Fruit fly (Drosophila melanogaster) whole organism, embryonic: ENCODE measurements around the gene saturn.

Experiments used
- Atf6 ChIP-seq: fragments of 200-800 bp; sonication (Bioruptor generic); IDR thresholded peaks from 2 replicates; pipeline ENCODE4 v1.3.6; 2022; ENCODE audit warnings: missing biosample characterization, missing genetic modification characterization
- CG10274 ChIP-seq: fragments of 200-800 bp; sonication (Bioruptor generic); optimal IDR thresholded peaks from 3 replicates; lab custom pipeline; 2017; ENCODE audit warnings: missing biosample characterization, mild to moderate bottlenecking, missing genetic modification characterization
- CG12659 ChIP-seq: fragments of 200-800 bp; sonication (Bioruptor generic); optimal IDR thresholded peaks from 3 replicates; lab custom pipeline; 2017; ENCODE audit warnings: mild to moderate bottlenecking, missing biosample characterization, missing genetic modification reagents, missing genetic modification characterization
- CG13775 ChIP-seq: fragments of 200-800 bp; sonication (Bioruptor generic); optimal IDR thresholded peaks from 3 replicates; lab custom pipeline; 2017; ENCODE audit warnings: missing biosample characterization, mild to moderate bottlenecking, missing genetic modification characterization
- CG16813 ChIP-seq: fragments of 200-800 bp; sonication (Bioruptor generic); IDR thresholded peaks from 3 replicates; pipeline ENCODE4 v1.3.6; 2022; ENCODE audit warnings: missing biosample characterization, missing genetic modification characterization; ENCODE audit not compliant: partially characterized antibody
- CG16815 ChIP-seq: fragments of 200-800 bp; sonication (Bioruptor generic); optimal IDR thresholded peaks from 3 replicates; lab custom pipeline; 2017; ENCODE audit warnings: missing biosample characterization, mild to moderate bottlenecking, missing genetic modification characterization
- CG17359 ChIP-seq: fragments of 200-800 bp; sonication (Bioruptor generic); optimal IDR thresholded peaks from 3 replicates; lab custom pipeline; 2018; ENCODE audit warnings: missing biosample characterization, mild to moderate bottlenecking, missing genetic modification characterization, moderate library complexity
- CG17802 ChIP-seq: fragments of 200-800 bp; sonication (Bioruptor generic); optimal IDR thresholded peaks from 2 replicates; lab custom pipeline; 2018; ENCODE audit warnings: missing biosample characterization, mild to moderate bottlenecking, missing genetic modification characterization, moderate library complexity
- CG18476 ChIP-seq: fragments of 200-800 bp; sonication (Bioruptor generic); optimal IDR thresholded peaks from 2 replicates; lab custom pipeline; 2016; ENCODE audit warnings: missing biosample characterization, mild to moderate bottlenecking, missing genetic modification characterization
- CG18599 ChIP-seq: fragments of 200-800 bp; sonication (Bioruptor generic); optimal IDR thresholded peaks from 3 replicates; lab custom pipeline; 2017; ENCODE audit warnings: missing biosample characterization, missing genetic modification characterization, mild to moderate bottlenecking, moderate library complexity, missing genetic modification reagents
- CG34376 ChIP-seq: fragments of 200-800 bp; sonication (Bioruptor generic); optimal IDR thresholded peaks from 2 replicates; lab custom pipeline; 2018; ENCODE audit warnings: missing biosample characterization, mild to moderate bottlenecking, missing genetic modification characterization
- CG42726 ChIP-seq: fragments of 200-800 bp; sonication (Bioruptor generic); IDR thresholded peaks from 2 replicates; pipeline ENCODE4 v1.3.6; 2022; ENCODE audit warnings: missing biosample characterization, missing genetic modification characterization; ENCODE audit not compliant: partially characterized antibody
- CG6854 ChIP-seq: fragments of 200-800 bp; sonication (Bioruptor generic); optimal IDR thresholded peaks from 3 replicates; lab custom pipeline; 2017; ENCODE audit warnings: missing biosample characterization, mild to moderate bottlenecking, missing genetic modification characterization
- CG7271 ChIP-seq: fragments of 200-800 bp; sonication (Bioruptor generic); optimal IDR thresholded peaks from 2 replicates; lab custom pipeline; 2018; ENCODE audit warnings: missing biosample characterization, mild to moderate bottlenecking, missing genetic modification characterization, moderate library complexity
- CG7928 ChIP-seq: fragments of 200-800 bp; sonication (Bioruptor generic); optimal IDR thresholded peaks from 2 replicates; lab custom pipeline; 2017; ENCODE audit warnings: missing biosample characterization, mild to moderate bottlenecking, missing genetic modification characterization
- CG8089 ChIP-seq: fragments of 200-800 bp; sonication (Bioruptor generic); optimal IDR thresholded peaks from 3 replicates; lab custom pipeline; 2016; ENCODE audit warnings: missing biosample characterization, missing genetic modification characterization
- CG8290 ChIP-seq, 3 experiments: fragments of 200-800 bp; sonication (Bioruptor generic); optimal IDR thresholded peaks; 2 replicates each; lab custom pipeline; 2016 to 2019; ENCODE audit warnings: missing biosample characterization in 3 of 3, missing genetic modification characterization in 3 of 3, mild to moderate bottlenecking in 2 of 3, moderate library complexity in 1 of 3
- CG8944 ChIP-seq: fragments of 200-800 bp; sonication (Bioruptor generic); optimal IDR thresholded peaks from 3 replicates; lab custom pipeline; 2016; ENCODE audit warnings: missing biosample characterization, missing genetic modification characterization
- CG9215 ChIP-seq: fragments of 200-800 bp; sonication (Bioruptor generic); IDR thresholded peaks from 2 replicates; pipeline ENCODE4 v1.3.6; 2022; ENCODE audit warnings: missing biosample characterization, missing genetic modification characterization
- CTCF ChIP-seq: fragments of 200-800 bp; sonication (Bioruptor generic); optimal IDR thresholded peaks from 2 replicates; lab custom pipeline; 2017; ENCODE audit warnings: missing biosample characterization, mild to moderate bottlenecking, missing genetic modification characterization, moderate library complexity
- Chrac-16 ChIP-seq: fragments of 200-800 bp; sonication (Bioruptor generic); optimal IDR thresholded peaks from 3 replicates; lab custom pipeline; 2016; ENCODE audit warnings: missing biosample characterization, missing genetic modification characterization
- Dad ChIP-seq: fragments of 200-800 bp; sonication (Bioruptor generic); optimal IDR thresholded peaks from 3 replicates; lab custom pipeline; 2016; ENCODE audit warnings: missing biosample characterization, missing genetic modification characterization
- Dref ChIP-seq: fragments of 200-800 bp; sonication (Bioruptor generic); IDR thresholded peaks from 2 replicates; pipeline ENCODE4 v1.3.6; 2022; ENCODE audit warnings: missing biosample characterization, missing genetic modification characterization
- E2f2 ChIP-seq: fragments of 200-800 bp; sonication (Bioruptor generic); IDR thresholded peaks from 2 replicates; pipeline ENCODE4 v1.3.6; 2022; ENCODE audit warnings: missing biosample characterization, missing genetic modification characterization
- Elba2 ChIP-seq: fragments of 200-800 bp; sonication (Bioruptor generic); optimal IDR thresholded peaks from 3 replicates; lab custom pipeline; 2016; ENCODE audit warnings: missing biosample characterization, missing genetic modification characterization
- Hr51 ChIP-seq, 2 experiments: fragments of 200-800 bp; sonication (Bioruptor generic); optimal IDR thresholded peaks; 2 replicates in 1 of 2; 3 replicates in 1 of 2; lab custom pipeline; 2016 to 2018; ENCODE audit warnings: missing biosample characterization in 2 of 2, missing genetic modification characterization in 2 of 2, mild to moderate bottlenecking in 1 of 2, moderate library complexity in 1 of 2
- Kr ChIP-seq: fragments of 200-800 bp; sonication (Bioruptor generic); optimal IDR thresholded peaks from 2 replicates; lab custom pipeline; 2017; ENCODE audit warnings: missing biosample characterization, mild to moderate bottlenecking, missing genetic modification characterization
- Lhr ChIP-seq: fragments of 200-800 bp; sonication (Bioruptor generic); optimal IDR thresholded peaks from 3 replicates; lab custom pipeline; 2017; ENCODE audit warnings: mild to moderate bottlenecking, missing biosample characterization, missing genetic modification reagents, missing genetic modification characterization
- Mrtf ChIP-seq: fragments of 200-800 bp; sonication (Bioruptor generic); IDR thresholded peaks from 3 replicates; pipeline ENCODE4 v1.3.6; 2022; ENCODE audit warnings: missing biosample characterization, missing genetic modification characterization
- Ravus ChIP-seq: fragments of 200-800 bp; sonication (Bioruptor generic); IDR thresholded peaks from 2 replicates; pipeline ENCODE4 v1.3.6; 2022; ENCODE audit warnings: missing biosample characterization, missing genetic modification characterization
- Spps ChIP-seq: fragments of 200-800 bp; sonication (Bioruptor generic); optimal IDR thresholded peaks from 2 replicates; lab custom pipeline; 2018; ENCODE audit warnings: missing biosample characterization, mild to moderate bottlenecking, missing genetic modification characterization
- Sry-β ChIP-seq: fragments of 200-800 bp; sonication (Bioruptor generic); optimal IDR thresholded peaks from 2 replicates; lab custom pipeline; 2018; ENCODE audit warnings: missing biosample characterization, mild to moderate bottlenecking, missing genetic modification characterization, moderate library complexity
- Sry-δ ChIP-seq: fragments of 200-800 bp; sonication (Bioruptor generic); optimal IDR thresholded peaks from 2 replicates; lab custom pipeline; 2016; ENCODE audit warnings: missing biosample characterization, missing genetic modification characterization
- Xbp1 ChIP-seq: fragments of 200-800 bp; sonication (Bioruptor generic); optimal IDR thresholded peaks from 3 replicates; lab custom pipeline; 2016; ENCODE audit warnings: missing biosample characterization, mild to moderate bottlenecking, missing genetic modification characterization
- ap ChIP-seq: fragments of 200-800 bp; sonication (Bioruptor generic); IDR thresholded peaks from 2 replicates; pipeline ENCODE4 v1.3.6; 2022; ENCODE audit warnings: missing biosample characterization, missing genetic modification characterization
- bcd ChIP-seq: fragments of 200-800 bp; sonication (Bioruptor generic); optimal IDR thresholded peaks from 2 replicates; lab custom pipeline; 2017; ENCODE audit warnings: missing biosample characterization, mild to moderate bottlenecking, missing genetic modification characterization
- bowl ChIP-seq: fragments of 200-800 bp; sonication (Bioruptor generic); IDR thresholded peaks from 2 replicates; pipeline ENCODE4 v1.3.6; 2022; ENCODE audit warnings: missing biosample characterization, missing genetic modification characterization
- dan ChIP-seq: fragments of 200-800 bp; sonication (Bioruptor generic); IDR thresholded peaks from 2 replicates; pipeline ENCODE4 v1.3.6; 2022; ENCODE audit warnings: missing biosample characterization, missing genetic modification characterization
- disco-r ChIP-seq: fragments of 200-800 bp; sonication (Bioruptor generic); optimal IDR thresholded peaks from 2 replicates; lab custom pipeline; 2016; ENCODE audit warnings: missing biosample characterization, missing genetic modification characterization
- ewg ChIP-seq: fragments of 200-800 bp; sonication (Bioruptor generic); optimal IDR thresholded peaks from 3 replicates; lab custom pipeline; 2017; ENCODE audit warnings: mild to moderate bottlenecking, missing biosample characterization, missing genetic modification reagents, missing genetic modification characterization
- gcm ChIP-seq: fragments of 200-800 bp; sonication (Bioruptor generic); optimal IDR thresholded peaks from 2 replicates; lab custom pipeline; 2019; ENCODE audit warnings: missing biosample characterization, mild to moderate bottlenecking, missing genetic modification characterization, moderate library complexity
- gsb-n ChIP-seq: fragments of 200-800 bp; sonication (Bioruptor generic); optimal IDR thresholded peaks from 3 replicates; lab custom pipeline; 2018; ENCODE audit warnings: missing biosample characterization, mild to moderate bottlenecking, missing genetic modification characterization
- ham ChIP-seq: fragments of 200-800 bp; sonication (Bioruptor generic); IDR thresholded peaks from 2 replicates; pipeline ENCODE4 v1.3.6; 2022; ENCODE audit warnings: missing biosample characterization, missing genetic modification characterization
- mam ChIP-seq: fragments of 200-800 bp; sonication (Bioruptor generic); optimal IDR thresholded peaks from 3 replicates; lab custom pipeline; 2016; ENCODE audit warnings: missing biosample characterization, missing genetic modification characterization
- nerfin-2 ChIP-seq: fragments of 200-800 bp; sonication (Bioruptor generic); IDR thresholded peaks from 2 replicates; pipeline ENCODE4 v1.3.6; 2022; ENCODE audit warnings: missing biosample characterization, missing genetic modification characterization; ENCODE audit not compliant: partially characterized antibody
- nom ChIP-seq: fragments of 200-800 bp; sonication (Bioruptor generic); optimal IDR thresholded peaks from 2 replicates; lab custom pipeline; 2017; ENCODE audit warnings: missing biosample characterization, missing genetic modification characterization, mild to moderate bottlenecking, moderate library complexity, missing genetic modification reagents
- pfk ChIP-seq: fragments of 200-800 bp; sonication (Bioruptor generic); optimal IDR thresholded peaks from 2 replicates; lab custom pipeline; 2018; ENCODE audit warnings: missing biosample characterization, mild to moderate bottlenecking, missing genetic modification characterization, moderate library complexity
- pnt ChIP-seq: fragments of 200-800 bp; sonication (Bioruptor generic); optimal IDR thresholded peaks from 3 replicates; lab custom pipeline; 2016; ENCODE audit warnings: missing biosample characterization, missing genetic modification characterization
- sens-2 ChIP-seq: fragments of 200-800 bp; sonication (Bioruptor generic); IDR thresholded peaks from 2 replicates; pipeline ENCODE4 v1.3.6; 2022; ENCODE audit warnings: missing biosample characterization, missing genetic modification characterization
- sisA ChIP-seq: fragments of 200-800 bp; sonication (Bioruptor generic); IDR thresholded peaks from 2 replicates; pipeline ENCODE4 v1.3.6; 2022; ENCODE audit warnings: missing biosample characterization, missing genetic modification characterization
- tll ChIP-seq, 2 experiments: fragments of 200-800 bp in 1 of 2; fragments of >200 bp in 1 of 2; sonication (Bioruptor generic) in 1 of 2; optimal IDR thresholded peaks; 2 replicates each; lab custom pipeline; 2017 to 2019; ENCODE audit warnings: missing biosample characterization in 2 of 2, missing genetic modification characterization in 2 of 2, mild to moderate bottlenecking in 1 of 2, moderate library complexity in 1 of 2

saturn gene

DNA sequence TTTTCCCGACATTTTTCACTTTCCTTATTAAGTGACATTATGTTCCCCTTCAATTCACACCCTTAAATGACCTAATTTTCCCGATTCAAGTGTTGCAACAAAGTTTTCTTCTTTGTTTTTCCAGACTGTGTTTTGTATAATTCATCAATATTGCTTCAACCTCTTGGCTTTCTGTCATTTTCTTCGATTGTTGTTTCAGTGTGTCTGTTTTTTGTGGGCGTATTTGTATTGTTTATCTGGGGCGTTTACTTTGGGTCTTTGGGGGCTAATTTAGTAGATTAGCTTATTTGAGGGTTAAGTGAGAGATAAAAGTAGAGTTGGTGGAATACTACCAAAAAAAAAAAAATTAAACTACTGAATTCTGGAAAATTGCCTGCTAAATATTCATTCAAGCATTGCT, 7.4 kb upstream of the saturn start (continued):
- TF ChIP-seq Kr, result peak; percentile 20
- no peak for TF ChIP-seq Ravus (GFP tag; lab: Robert Waterston, UW)
- TF ChIP-seq dan (GFP tag; lab: Robert Waterston, UW), result no peak
- TF ChIP-seq tll (GFP tag; optimal IDR thresholded peaks at IDR 0.05; lab: Kevin White, UChicago), result no peak
- TF ChIP-seq Elba2 (GFP tag; lab: Kevin White, UChicago), result no peak
- TF ChIP-seq Spps, result no peak
- no peak for TF ChIP-seq E2f2
- no peak for TF ChIP-seq ap (GFP tag; lab: Robert Waterston, UW)
- TF ChIP-seq CG10274 (GFP tag; lab: Kevin White, UChicago), result no peak
- no peak for TF ChIP-seq gsb-n
- TF ChIP-seq ham (GFP tag; lab: Robert Waterston, UW), result no peak
- TF ChIP-seq Sry-δ (GFP tag; lab: Kevin White, UChicago), result no peak
- TF ChIP-seq CG12659 (GFP tag; lab: Kevin White, UChicago), result peak; percentile 32
- no peak for TF ChIP-seq bcd (GFP tag; lab: Kevin White, UChicago)
- TF ChIP-seq disco-r (GFP tag; lab: Kevin White, UChicago), result no peak
- no peak for TF ChIP-seq Hr51 (GFP tag; optimal IDR thresholded peaks at IDR 0.05; lab: Kevin White, UChicago)
- no peak for TF ChIP-seq CG17802 (tag; lab: Kevin White, UChicago)
- TF ChIP-seq ewg (GFP tag; lab: Kevin White, UChicago), result no peak
- no peak for TF ChIP-seq CG16815
- no peak for TF ChIP-seq CG8944
- TF ChIP-seq CG18599 (GFP tag; lab: Kevin White, UChicago), result peak; percentile 53
- TF ChIP-seq pnt (GFP tag; lab: Kevin White, UChicago), result peak; percentile 2
- TF ChIP-seq Chrac-16 (GFP tag; lab: Kevin White, UChicago), result no peak
- no peak for TF ChIP-seq sisA (GFP tag; lab: Robert Waterston, UW)
- no peak for TF ChIP-seq CG8290 (GFP tag; optimal IDR thresholded peaks at IDR 0.05; lab: Kevin White, UChicago)
- no peak for TF ChIP-seq CG8290 (tag; optimal IDR thresholded peaks at IDR 0.05; lab: Kevin White, UChicago)
- TF ChIP-seq Mrtf (GFP tag; lab: Robert Waterston, UW), result no peak
- no peak for TF ChIP-seq Atf6
- no peak for TF ChIP-seq bowl
- TF ChIP-seq Dad (GFP tag; lab: Kevin White, UChicago), result no peak
- TF ChIP-seq CG8089 (GFP tag; lab: Kevin White, UChicago), result no peak
- TF ChIP-seq CG34376 (GFP tag; lab: Kevin White, UChicago), result no peak
- TF ChIP-seq sens-2 (GFP tag; lab: Robert Waterston, UW), result no peak
- peak; percentile 37 for TF ChIP-seq Sry-β (GFP tag; lab: Kevin White, UChicago)
- no peak for TF ChIP-seq CG42726 (GFP tag; lab: Robert Waterston, UW)
- TF ChIP-seq CTCF (GFP tag; lab: Kevin White, UChicago), result peak; percentile 9
- TF ChIP-seq nom (GFP tag; lab: Kevin White, UChicago), result no peak
- TF ChIP-seq mam, result no peak
- TF ChIP-seq CG6854 (GFP tag; lab: Kevin White, UChicago), result no peak
- TF ChIP-seq CG9215 (GFP tag; lab: Robert Waterston, UW), result no peak
- TF ChIP-seq pfk (GFP tag; lab: Kevin White, UChicago), result no peak
- no peak for TF ChIP-seq nerfin-2 (GFP tag; lab: Robert Waterston, UW)
- no peak for TF ChIP-seq Dref (GFP tag; lab: Robert Waterston, UW)
- TF ChIP-seq CG17359, result peak; percentile 64
- TF ChIP-seq Lhr, result peak; percentile 10
- no peak for TF ChIP-seq CG13775
- TF ChIP-seq CG16813, result no peak
- TF ChIP-seq Xbp1, result no peak
- TF ChIP-seq CG7928 (GFP tag; lab: Kevin White, UChicago), result no peak
- TF ChIP-seq gcm (GFP tag; lab: Kevin White, UChicago), result peak; percentile 23
- TF ChIP-seq CG7271, result no peak
- peak; percentile 9 for TF ChIP-seq CG18476 (GFP tag; lab: Kevin White, UChicago)
